Fruit fly (Drosophila melanogaster) whole organism, wandering third instar larva: ENCODE measurements around the gene mtsh.

ENCODE experiments used
- CrebA ChIP-seq: fragments of 200-800 bp; sonication (Bioruptor generic); optimal IDR thresholded peaks from 2 replicates; lab custom pipeline; 2016; ENCODE audit warnings: missing biosample characterization, mild to moderate bottlenecking, missing genetic modification characterization, borderline replicate concordance
- Hnf4 ChIP-seq: fragments of 200-800 bp; sonication (Bioruptor generic); optimal IDR thresholded peaks from 2 replicates; lab custom pipeline; 2016; ENCODE audit warnings: missing biosample characterization, mild to moderate bottlenecking, missing genetic modification characterization
- Myc ChIP-seq: fragments of >200 bp; optimal IDR thresholded peaks from 2 replicates; lab custom pipeline; 2017
- Sp1 ChIP-seq: fragments of 200-800 bp; sonication (Bioruptor generic); optimal IDR thresholded peaks from 3 replicates; lab custom pipeline; 2019; ENCODE audit warnings: missing biosample characterization, mild to moderate bottlenecking, missing genetic modification characterization, moderate library complexity
- brk ChIP-seq: fragments of 200-800 bp; sonication (Bioruptor generic); optimal IDR thresholded peaks from 2 replicates; lab custom pipeline; 2016; ENCODE audit warnings: missing biosample characterization, mild to moderate bottlenecking, missing genetic modification characterization
- dl ChIP-seq, 2 experiments: fragments of 175-275, 200-275 bp in 1 of 2; fragments of 200-275 bp in 1 of 2; sonication (Bioruptor generic); optimal IDR thresholded peaks; lab custom pipeline; 2018; ENCODE audit warnings: mild to moderate bottlenecking in 2 of 2, missing biosample characterization in 2 of 2, missing genetic modification characterization in 2 of 2, moderate library complexity in 2 of 2; ENCODE audit not compliant: partially characterized antibody in 2 of 2, insufficient read depth in 1 of 2
- dsf ChIP-seq: sonication (Bioruptor generic); optimal IDR thresholded peaks from 2 replicates; lab custom pipeline; 2016; ENCODE audit warnings: missing biosample characterization, missing genetic modification characterization, borderline replicate concordance
- h ChIP-seq: fragments of 200-800 bp; sonication (Bioruptor generic); optimal IDR thresholded peaks from 3 replicates; lab custom pipeline; 2016; ENCODE audit warnings: missing biosample characterization, mild to moderate bottlenecking, missing genetic modification characterization
- psq ChIP-seq: fragments of 200-800 bp; sonication (Bioruptor generic); optimal IDR thresholded peaks from 3 replicates; lab custom pipeline; 2017; ENCODE audit warnings: missing biosample characterization, mild to moderate bottlenecking, missing genetic modification characterization, moderate library complexity
- rgr ChIP-seq: fragments of 200-800 bp; sonication (Bioruptor generic); optimal IDR thresholded peaks from 3 replicates; lab custom pipeline; 2016; ENCODE audit warnings: missing biosample characterization, mild to moderate bottlenecking, missing genetic modification characterization
- usp ChIP-seq: fragments of >200 bp; optimal IDR thresholded peaks from 2 replicates; lab custom pipeline; 2017; ENCODE audit warnings: missing biosample characterization, missing genetic modification characterization

DNA sequence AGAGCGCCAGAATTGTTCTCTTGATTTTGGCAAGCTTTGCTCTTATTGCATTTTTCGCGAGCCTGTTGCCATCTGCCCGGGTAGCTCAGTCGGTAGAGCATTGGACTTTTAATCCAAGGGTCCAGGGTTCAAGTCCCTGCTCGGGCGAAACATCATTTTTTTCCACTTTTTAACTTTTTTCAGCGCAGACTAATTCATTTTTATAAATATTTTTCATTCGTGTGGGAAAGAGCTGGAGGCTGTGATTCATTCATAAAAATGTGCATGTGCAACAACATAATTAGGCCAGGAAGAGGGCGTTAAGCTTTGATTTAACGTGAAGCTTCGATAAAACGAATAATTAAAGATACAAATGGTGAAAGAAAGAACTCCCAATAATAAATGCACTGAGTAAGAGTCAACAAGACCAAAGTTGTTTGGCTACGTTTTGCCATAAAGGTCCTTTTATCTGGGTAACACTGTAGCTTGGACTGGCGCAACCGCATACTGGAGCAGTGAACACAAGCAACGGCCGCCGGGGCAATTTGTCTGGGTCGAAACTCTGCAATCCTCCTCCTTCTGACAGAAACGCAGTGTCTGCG, 29.0 kb downstream of the mtsh start:
- TF ChIP-seq Hnf4 (peak; percentile 85), CrebA (GFP tag; lab: Kevin White, UChicago) (peak; percentile 62), psq (GFP tag; lab: Kevin White, UChicago) (peak; percentile 76), rgr (GFP tag; lab: Kevin White, UChicago) (peak; percentile 83), dsf (GFP tag; lab: Kevin White, UChicago) (no peak), Myc (no peak), dl (GFP tag; optimal IDR thresholded peaks at IDR 0.05; lab: Kevin White, UChicago; ENCODE audit: insufficient read depth in 1 of 2, partially characterized antibody in 2 of 2) (no peak), usp (GFP tag; lab: Kevin White, UChicago) (no peak), Sp1 (GFP tag; lab: Kevin White, UChicago) (peak; percentile 85), brk (peak; percentile 61), h (peak; percentile 89)
